Fruit fly (Drosophila melanogaster) whole organism: ENCODE measurements around the gene ImpE1.

ENCODE experiments used
- EcR ChIP-seq, 2 experiments: fragments of >200 bp; optimal IDR thresholded peaks; 2 replicates each; lab custom pipeline; 2017; ENCODE audit warnings: missing biosample characterization in 2 of 2, missing genetic modification characterization in 2 of 2, missing genetic modification reagents in 2 of 2
- usp ChIP-seq: fragments of >200 bp; optimal IDR thresholded peaks from 2 replicates; lab custom pipeline; 2017; ENCODE audit warnings: missing biosample characterization, missing genetic modification characterization, mixed read lengths

dm6 chr3L:8423156-8423555 lies 51.0 kb downstream of the ImpE1 start:
- TF ChIP-seq usp (GFP tag; lab: Kevin White, UChicago) (no peak), EcR (GFP tag; optimal IDR thresholded peaks at IDR 0.05; lab: Kevin White, UChicago) (no peak)
